Worm (Caenorhabditis elegans): ENCODE results near the gene M01H9.3.

M01H9.3 gene

DNA sequence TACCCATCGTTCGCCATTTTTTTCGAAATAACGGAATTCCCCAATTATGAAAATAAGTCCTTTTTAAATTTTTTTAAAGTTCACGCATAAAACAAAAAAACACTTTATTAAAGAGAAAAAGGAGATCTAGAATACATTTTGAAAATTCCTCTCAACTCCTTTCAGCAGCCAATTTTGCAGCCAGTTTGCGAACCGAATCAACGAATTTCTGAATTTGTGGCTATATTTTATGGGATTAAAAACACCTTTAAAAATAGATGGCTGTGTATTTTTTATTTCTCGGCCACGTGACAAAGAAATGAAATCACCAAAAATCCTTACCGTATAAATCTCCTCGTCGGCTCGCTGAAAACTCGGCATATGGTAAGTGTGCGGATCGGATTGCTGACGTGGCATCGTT is 3.2 kb upstream of the M01H9.3 start, which contains the start of gene M01H9.10:
Gene M01H9.10, minus strand, starts transcription at position 101 of the 400 bp plus-strand sequence.
- TF ChIP-seq unc-62 (GFP tag; optimal IDR thresholded peaks at IDR 0.05): no peak

DNA sequence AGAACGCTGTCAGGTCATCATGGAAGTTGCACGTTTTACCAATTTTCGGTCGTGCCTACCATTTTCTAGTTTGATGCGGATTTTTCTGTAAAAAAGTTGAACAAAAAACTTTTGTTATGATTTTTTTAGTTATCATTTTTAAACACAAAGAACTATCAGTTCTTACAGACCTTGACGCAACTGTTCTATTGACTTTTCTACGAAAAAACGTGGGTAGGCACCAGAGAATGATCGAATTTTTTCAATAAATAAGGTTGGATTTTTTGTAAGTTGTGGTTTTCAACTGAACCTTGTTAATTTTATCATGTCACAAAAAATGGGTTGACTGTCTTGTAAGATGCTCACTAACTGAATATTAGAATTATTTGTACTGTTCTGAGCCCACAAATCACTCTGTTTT is 1.8 kb upstream of the M01H9.3 start:
- no peak for TF ChIP-seq unc-62 (GFP tag; optimal IDR thresholded peaks at IDR 0.05)

DNA sequence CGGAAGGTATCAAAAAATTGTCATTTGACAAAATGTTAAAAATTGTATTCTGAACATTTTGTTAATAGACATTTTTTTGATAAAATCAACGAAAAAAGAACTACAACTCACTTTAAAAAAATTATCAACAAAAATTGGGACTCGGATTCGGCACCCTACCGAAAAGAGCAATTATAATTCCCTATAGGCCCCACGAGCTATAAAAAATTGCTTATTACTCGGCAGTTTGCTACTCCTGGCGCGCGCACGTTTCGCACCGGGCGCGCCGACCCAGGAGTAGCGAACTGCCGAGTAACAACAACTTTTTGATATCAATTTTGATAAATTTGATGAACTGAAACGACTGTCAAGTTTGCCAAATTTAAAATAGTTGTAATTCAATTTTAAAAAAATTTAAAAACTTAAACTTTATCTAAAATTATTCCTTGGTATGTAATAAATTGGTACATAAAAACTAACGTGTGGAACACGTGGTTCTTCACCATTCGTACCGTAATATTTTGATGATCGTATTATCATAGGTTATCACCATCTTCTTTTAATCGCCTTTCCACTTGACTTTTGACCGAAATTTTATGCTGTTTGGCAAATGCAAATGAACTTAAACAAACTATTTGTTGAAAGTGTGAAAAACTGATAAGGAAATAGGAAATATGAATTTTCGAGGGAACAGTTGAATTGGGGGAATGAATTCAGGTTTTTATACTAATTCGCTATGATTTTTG is 1.3 kb downstream of the M01H9.3 start:
- no peak for TF ChIP-seq unc-62 (GFP tag; optimal IDR thresholded peaks at IDR 0.05)

DNA sequence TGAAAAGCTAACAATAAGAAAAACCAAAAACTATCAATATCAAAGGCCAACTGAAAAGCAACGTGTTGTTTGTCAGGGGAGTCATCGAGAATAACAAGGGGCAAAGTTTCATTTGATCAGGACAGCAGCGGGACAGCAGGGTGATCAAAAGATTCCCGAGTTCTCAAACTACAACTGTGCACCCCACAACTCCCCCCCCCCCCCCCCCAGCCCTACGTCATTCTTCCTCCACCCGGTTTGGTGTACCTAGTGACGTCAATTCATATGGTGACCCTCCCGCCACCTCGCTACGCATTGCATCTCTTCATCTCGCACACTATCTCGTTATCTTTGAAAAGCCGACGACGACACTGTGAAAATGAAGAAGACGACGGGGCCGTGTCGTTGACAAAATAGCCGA is 3.1 kb downstream of the M01H9.3 start:
- TF ChIP-seq unc-62 (GFP tag; optimal IDR thresholded peaks at IDR 0.05): no peak

DNA sequence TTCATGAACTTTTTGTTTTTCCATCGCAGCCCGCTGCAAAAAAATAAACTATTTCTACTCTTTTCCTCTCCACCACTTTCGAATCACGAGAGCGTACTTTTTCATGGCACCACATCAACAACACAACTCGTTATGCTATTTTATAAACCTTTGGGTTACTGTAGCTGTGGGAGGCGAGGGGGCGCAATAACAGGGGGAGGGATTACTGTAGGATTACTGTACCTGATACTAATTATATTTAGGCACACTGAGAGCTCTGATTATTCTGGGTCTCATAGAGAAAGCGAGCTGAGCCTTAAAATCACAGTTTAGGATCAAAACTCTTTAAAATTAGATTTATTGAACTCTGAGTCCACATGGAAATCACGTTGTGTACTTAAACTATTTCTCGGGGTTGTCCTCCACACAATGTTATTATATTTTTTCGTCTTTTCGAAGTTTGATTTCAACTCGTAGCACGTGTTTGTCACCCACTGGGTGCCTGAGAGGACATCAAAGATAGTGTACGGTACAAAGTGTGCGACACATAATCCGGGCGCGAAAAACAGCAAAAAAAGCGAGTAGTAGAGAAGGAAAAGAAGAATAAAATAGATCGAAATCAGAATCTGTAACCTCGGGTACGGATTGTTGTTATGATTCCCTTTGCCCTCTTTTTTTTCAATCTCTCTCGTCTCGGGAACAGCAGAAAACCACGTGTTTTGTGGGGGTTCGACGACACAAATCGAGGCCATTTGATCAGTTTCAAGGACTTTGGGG is 4.3 kb downstream of the M01H9.3 start:
- no peak for TF ChIP-seq unc-62 (GFP tag; optimal IDR thresholded peaks at IDR 0.05)

DNA sequence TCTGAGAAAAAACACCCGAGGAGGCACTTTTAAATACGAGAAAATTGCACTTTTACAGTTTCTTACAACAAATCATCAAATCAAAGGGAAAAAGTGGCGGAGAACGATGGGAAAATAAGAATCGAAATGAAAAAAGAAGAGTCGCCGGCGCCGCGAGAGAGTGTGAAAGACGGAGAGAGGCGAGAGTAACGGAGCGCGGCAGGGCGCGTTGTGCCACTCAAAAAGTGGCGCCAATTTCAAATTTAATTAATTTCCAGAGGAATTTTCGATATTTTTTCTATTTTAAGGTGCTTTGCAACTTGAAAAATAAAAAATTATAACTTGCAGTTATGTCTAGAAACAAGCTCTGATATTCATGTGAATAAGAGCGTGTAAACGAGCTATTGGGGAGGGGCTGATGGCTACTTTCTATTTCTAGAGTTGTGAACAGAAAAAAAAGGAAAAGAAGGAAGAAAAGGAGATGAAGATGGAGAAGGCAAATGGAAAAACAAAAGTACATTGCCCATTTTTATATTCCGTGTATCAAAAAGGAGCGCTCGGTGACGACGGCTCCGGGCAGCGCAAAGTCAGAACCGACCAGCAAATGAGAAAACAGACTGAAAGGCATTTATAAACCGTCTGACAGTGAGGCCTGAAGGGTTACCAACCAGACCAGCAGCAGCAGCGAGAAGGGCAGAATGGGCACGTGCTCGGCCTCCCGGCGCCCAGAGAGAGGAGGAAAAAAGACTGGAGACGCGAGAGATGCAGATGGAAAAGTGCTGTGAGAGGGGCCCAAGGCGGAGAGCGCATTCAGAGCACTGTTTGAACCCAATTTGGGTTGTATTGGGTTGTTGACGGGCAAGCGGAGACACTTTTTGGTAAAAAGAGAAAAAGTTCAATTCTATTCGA is 5.7 kb downstream of the M01H9.3 start:
- no peak for TF ChIP-seq unc-62 (GFP tag; optimal IDR thresholded peaks at IDR 0.05)

DNA sequence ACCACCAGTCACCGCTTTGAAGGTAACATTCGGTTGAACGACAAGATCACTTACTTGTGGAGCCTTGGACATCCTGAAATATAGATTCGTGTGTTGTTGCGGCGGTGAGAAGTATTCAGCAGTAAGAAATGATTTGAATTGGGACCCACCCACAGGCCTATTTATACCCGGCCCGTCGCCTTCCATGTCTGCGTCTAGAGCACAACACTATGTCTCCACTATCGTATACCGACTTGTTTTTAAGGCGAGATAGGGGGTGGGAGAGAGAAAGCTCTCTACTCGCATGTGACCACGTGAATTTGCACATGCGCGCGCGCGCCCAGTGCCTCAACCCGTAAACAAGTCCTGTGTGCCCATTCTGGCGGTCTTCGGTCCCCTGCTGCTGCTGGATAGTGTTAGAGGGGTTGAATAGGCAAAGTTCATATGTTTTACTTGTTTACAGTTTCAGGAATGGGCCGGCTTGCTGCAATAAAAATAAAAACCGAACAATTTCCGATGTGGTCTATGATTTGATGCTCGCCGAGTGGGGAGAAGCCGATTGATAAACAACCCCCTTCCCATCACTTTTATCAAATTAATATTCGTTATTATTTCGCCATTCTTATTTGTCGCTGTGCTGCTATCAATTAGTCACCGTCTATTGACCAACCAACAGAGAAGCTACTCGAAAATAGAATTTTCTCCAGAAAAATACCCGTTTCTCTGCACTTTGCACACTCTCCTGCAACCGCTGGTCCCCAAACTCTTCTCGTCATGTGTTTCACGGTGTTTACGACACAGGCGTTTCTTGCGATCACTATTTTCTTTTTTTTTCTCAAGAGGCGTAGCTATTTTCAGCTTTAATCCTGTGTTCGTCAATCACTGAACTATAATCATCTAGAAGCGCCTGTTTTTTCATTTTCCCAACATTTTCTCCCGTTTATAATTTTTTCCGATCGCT is 6.8 kb downstream of the M01H9.3 start:
- no peak for TF ChIP-seq unc-62 (GFP tag; optimal IDR thresholded peaks at IDR 0.05)

DNA sequence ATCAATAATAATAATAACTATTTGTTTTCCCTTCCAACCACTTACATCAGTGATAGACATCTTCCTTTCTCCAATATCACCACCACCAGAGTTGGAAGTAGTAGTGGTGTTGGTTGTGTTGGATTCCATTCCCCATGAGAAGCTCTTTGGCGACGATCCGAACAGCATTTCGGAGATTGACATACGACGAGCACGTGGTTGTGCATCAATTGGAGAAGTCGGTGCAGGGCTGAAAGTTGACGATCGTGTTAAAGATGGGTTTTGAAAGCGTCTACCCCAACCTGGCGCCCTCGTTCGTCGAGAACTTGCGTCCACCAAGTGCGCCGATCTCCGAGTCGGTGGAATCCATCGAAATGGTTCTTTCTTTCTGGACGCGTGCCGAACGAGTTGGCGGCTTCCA is 7.8 kb downstream of the M01H9.3 start:
- no peak for TF ChIP-seq unc-62 (GFP tag; optimal IDR thresholded peaks at IDR 0.05)

DNA sequence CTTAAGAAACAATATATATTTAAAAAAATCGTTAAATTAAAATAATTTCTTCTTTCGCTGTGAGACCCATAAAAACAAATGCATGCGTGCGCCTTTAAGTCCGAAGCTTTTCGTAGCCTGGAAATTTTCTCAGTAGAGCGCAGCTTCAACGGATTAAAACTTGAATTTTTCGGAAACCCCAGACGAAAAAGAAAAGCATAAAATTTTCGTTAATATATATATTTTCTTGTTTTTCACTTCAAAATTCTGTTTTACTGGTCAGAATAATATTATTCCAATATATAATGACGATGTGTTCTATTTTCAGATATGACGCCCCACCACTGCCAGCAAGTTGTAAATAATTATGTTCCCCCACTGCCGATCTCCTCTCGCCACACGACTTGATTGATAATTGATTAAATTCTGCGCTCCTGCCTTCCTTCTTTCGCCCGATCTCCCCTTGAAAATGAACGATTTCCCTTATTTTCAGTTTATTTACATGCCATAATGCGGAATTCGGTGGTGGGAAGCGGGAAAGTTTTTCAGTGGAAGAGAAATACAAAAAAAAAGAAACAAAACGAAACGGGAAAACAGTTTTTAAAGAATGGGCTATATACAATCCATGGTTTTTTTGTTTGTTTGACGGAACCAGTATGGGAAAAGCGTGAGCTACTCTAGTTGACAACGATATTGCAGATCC is 8.7 kb downstream of the M01H9.3 start:
- TF ChIP-seq unc-62 (GFP tag; optimal IDR thresholded peaks at IDR 0.05): no peak

DNA sequence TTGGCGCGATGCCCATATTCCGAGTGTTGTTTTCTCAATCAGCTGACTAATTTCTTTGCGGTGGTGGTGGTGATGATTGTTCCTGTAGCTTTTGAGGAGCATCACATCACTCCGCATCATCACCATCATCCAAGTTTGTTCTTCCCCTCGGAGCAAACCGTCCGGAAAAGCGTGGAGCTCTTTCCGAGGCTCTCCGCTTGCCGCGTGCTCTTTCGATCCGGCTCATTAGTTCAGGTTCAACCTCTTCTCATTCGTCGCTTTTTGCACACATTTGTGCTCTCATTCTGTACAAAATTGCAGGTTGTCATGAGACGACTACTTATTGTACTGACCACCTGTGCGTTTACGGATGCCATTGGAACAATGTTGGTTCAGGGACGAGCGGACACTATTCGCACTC is 11.7 kb downstream of the M01H9.3 start, which contains the start of gene M01H9.5:
Gene M01H9.5, plus strand, starts transcription at position 301 of the 400 bp plus-strand sequence.
- TF ChIP-seq unc-62 (GFP tag; optimal IDR thresholded peaks at IDR 0.05): no peak

DNA sequence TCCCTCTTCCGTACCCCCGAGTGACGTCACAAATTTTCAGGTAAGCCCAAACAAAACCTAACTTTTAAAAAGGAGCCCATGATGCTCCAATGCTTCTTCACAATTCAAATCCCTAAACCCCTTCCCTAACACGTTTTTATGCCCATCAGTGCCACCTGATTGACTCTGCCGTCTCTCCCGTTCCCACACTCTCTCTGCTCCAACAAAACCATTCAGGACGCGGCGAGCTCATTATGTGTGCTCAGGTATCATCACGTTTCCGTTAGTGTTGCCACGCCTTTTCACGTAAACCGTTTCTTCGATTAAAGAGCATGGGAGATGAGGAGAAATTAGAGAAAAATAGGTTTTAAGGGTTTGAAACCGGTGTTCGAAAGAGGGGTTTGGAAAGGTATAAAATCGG is 13.7 kb downstream of the M01H9.3 start, which contains the start of gene M01H9.2:
Gene M01H9.2, minus strand, starts transcription at position 101 of the 400 bp plus-strand sequence.
- TF ChIP-seq unc-62 (GFP tag; optimal IDR thresholded peaks at IDR 0.05): no peak

DNA sequence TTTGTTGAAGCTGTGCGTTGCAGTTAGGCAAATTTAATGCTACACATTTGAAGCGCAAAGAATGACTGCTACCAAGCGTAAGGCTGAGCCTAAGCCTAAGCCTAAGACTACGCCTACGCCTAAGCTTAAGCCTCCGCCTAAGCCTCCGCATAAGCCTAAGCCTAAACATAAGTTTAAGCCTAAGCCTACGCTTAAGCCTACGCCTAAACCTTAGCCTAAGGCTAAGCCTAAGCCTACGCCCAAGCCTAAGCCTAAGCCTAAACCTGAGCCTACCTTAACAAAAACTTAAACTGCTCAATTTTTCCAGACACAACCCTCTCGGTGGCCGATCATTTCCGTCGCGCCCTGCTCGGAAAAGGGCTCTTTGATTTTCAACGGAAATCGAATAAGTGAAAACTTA is 17.5 kb downstream of the M01H9.3 start:
- no peak for TF ChIP-seq unc-62 (GFP tag; optimal IDR thresholded peaks at IDR 0.05)

DNA sequence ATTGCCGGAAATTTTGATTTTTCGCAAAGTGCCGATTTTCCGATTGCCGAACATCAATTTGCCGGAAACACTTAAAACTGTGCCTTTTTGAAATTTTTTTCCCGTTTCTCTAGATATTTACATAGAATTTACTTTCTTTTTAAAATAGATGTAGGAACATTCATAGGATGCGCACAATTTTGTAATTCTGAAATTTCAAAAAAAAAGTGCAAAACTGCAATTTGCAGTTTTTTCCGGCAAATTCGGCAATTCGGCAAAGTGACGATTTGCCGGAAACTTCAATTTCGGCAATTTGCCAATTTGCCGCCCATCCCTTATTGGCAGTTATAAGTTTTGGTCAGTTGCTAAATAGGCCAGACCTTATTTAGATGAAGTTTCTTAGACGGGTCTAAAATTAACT is 20.2 kb downstream of the M01H9.3 start:
- no peak for TF ChIP-seq unc-62 (GFP tag; optimal IDR thresholded peaks at IDR 0.05)
